Worm (Caenorhabditis elegans) whole organism, late embryonic: Measurements from ENCODE around the gene cyb-2.1.

Experiments
- C08G9.2 ChIP-seq: sonication (generic microtip); optimal IDR thresholded peaks from 2 replicates; lab custom pipeline; 2016; ENCODE audit warnings: mild to moderate bottlenecking, missing genetic modification characterization, moderate library complexity, missing compliant biosample characterization
- K09A11.1 ChIP-seq: sonication (generic microtip); optimal IDR thresholded peaks from 2 replicates; lab custom pipeline; 2017; ENCODE audit warnings: antibody characterized with exemption, mild to moderate bottlenecking, missing genetic modification characterization, missing compliant biosample characterization; ENCODE audit not compliant: insufficient read depth
- T23F11.4 ChIP-seq: fragments of 200-800 bp; sonication (Bioruptor generic); optimal IDR thresholded peaks from 2 replicates; lab custom pipeline; 2018; ENCODE audit warnings: mild to moderate bottlenecking, missing genetic modification characterization, missing compliant biosample characterization
- Y22D7AL.16 ChIP-seq: sonication (generic microtip); optimal IDR thresholded peaks from 2 replicates; lab custom pipeline; 2016; ENCODE audit warnings: missing genetic modification characterization, missing compliant biosample characterization
- ahr-1 ChIP-seq: sonication (generic microtip); optimal IDR thresholded peaks from 2 replicates; lab custom pipeline; 2016; ENCODE audit warnings: missing genetic modification characterization, missing compliant biosample characterization
- ama-1 ChIP-seq: fragments of 150-350 bp; optimal IDR thresholded peaks from 2 replicates; lab custom pipeline; 2014
- ceh-14 ChIP-seq: sonication (generic microtip); optimal IDR thresholded peaks from 2 replicates; lab custom pipeline; 2016; ENCODE audit warnings: missing genotype, missing genetic modification characterization, missing compliant biosample characterization
- ceh-19 ChIP-seq: fragments of 200-800 bp; sonication (Bioruptor generic); optimal IDR thresholded peaks from 2 replicates; lab custom pipeline; 2018; ENCODE audit warnings: mild to moderate bottlenecking, missing genetic modification characterization, missing compliant biosample characterization
- ceh-2 ChIP-seq: sonication (generic microtip); optimal IDR thresholded peaks from 2 replicates; lab custom pipeline; 2016; ENCODE audit warnings: missing genotype, missing genetic modification characterization, missing compliant biosample characterization
- ceh-22 ChIP-seq: sonication (generic microtip); optimal IDR thresholded peaks from 2 replicates; lab custom pipeline; 2017; ENCODE audit warnings: missing biosample characterization, missing genetic modification characterization
- ceh-24 ChIP-seq: sonication (generic microtip); optimal IDR thresholded peaks from 2 replicates; lab custom pipeline; 2016; ENCODE audit warnings: mild to moderate bottlenecking, missing genetic modification characterization, missing compliant biosample characterization
- ceh-30 ChIP-seq: fragments of 150-350 bp; optimal IDR thresholded peaks from 2 replicates; lab custom pipeline; 2014; ENCODE audit warnings: missing biosample characterization, missing genetic modification characterization
- ceh-31 ChIP-seq: sonication (generic microtip); optimal IDR thresholded peaks from 2 replicates; lab custom pipeline; 2016; ENCODE audit warnings: missing genetic modification characterization, missing compliant biosample characterization
- ceh-34 ChIP-seq: sonication (generic microtip); optimal IDR thresholded peaks from 2 replicates; lab custom pipeline; 2016; ENCODE audit warnings: mild to moderate bottlenecking, missing genetic modification characterization, missing compliant biosample characterization
- ceh-48 ChIP-seq: sonication (generic microtip); optimal IDR thresholded peaks from 2 replicates; lab custom pipeline; 2016; ENCODE audit warnings: missing genetic modification characterization, inconsistent platforms, missing compliant biosample characterization
- ceh-9 ChIP-seq: sonication (generic microtip); optimal IDR thresholded peaks from 2 replicates; lab custom pipeline; 2016; ENCODE audit warnings: mild to moderate bottlenecking, missing genetic modification characterization, inconsistent platforms, missing compliant biosample characterization
- che-1 ChIP-seq: sonication (generic microtip); optimal IDR thresholded peaks from 2 replicates; lab custom pipeline; 2016; ENCODE audit warnings: mild to moderate bottlenecking, missing genetic modification characterization, missing compliant biosample characterization
- dmd-4 ChIP-seq: sonication (generic microtip); optimal IDR thresholded peaks from 2 replicates; lab custom pipeline; 2016; ENCODE audit warnings: borderline replicate concordance, missing genetic modification characterization, missing compliant biosample characterization
- dve-1 ChIP-seq: sonication (generic microtip); optimal IDR thresholded peaks from 2 replicates; lab custom pipeline; 2017; ENCODE audit warnings: antibody characterized with exemption, mild to moderate bottlenecking, missing genetic modification characterization, missing compliant biosample characterization
- elt-2 ChIP-seq: sonication (generic microtip); optimal IDR thresholded peaks from 2 replicates; lab custom pipeline; 2016; ENCODE audit warnings: missing genetic modification reagents, missing genetic modification characterization, missing compliant biosample characterization
- elt-4 ChIP-seq: sonication (generic microtip); optimal IDR thresholded peaks from 2 replicates; lab custom pipeline; 2016; ENCODE audit warnings: missing genetic modification characterization, missing compliant biosample characterization
- ets-4 ChIP-seq: sonication (generic microtip); optimal IDR thresholded peaks from 2 replicates; lab custom pipeline; 2016; ENCODE audit warnings: missing genetic modification characterization, missing compliant biosample characterization
- eyg-1 ChIP-seq: sonication (generic microtip); optimal IDR thresholded peaks from 2 replicates; lab custom pipeline; 2016; ENCODE audit warnings: missing genotype, missing genetic modification characterization, missing compliant biosample characterization
- fkh-10 ChIP-seq: fragments of 150-350 bp; optimal IDR thresholded peaks from 2 replicates; lab custom pipeline; 2014; ENCODE audit warnings: missing biosample characterization, missing genetic modification reagents, missing genetic modification characterization
- gmeb-2 ChIP-seq: sonication (generic microtip); optimal IDR thresholded peaks from 2 replicates; lab custom pipeline; 2016; ENCODE audit warnings: missing genetic modification characterization, inconsistent platforms, missing compliant biosample characterization
- hlh-30 ChIP-seq: sonication (generic microtip); optimal IDR thresholded peaks from 2 replicates; lab custom pipeline; 2017; ENCODE audit warnings: antibody characterized with exemption, missing genetic modification characterization, missing compliant biosample characterization; ENCODE audit not compliant: insufficient read depth
- lim-6 ChIP-seq: sonication (generic microtip); optimal IDR thresholded peaks from 2 replicates; lab custom pipeline; 2016; ENCODE audit warnings: missing genetic modification characterization, missing compliant biosample characterization
- mec-3 ChIP-seq: sonication (generic microtip); optimal IDR thresholded peaks from 2 replicates; lab custom pipeline; 2016; ENCODE audit warnings: borderline replicate concordance, missing genetic modification characterization, missing compliant biosample characterization
- nfya-1 ChIP-seq: sonication (generic microtip); optimal IDR thresholded peaks from 2 replicates; lab custom pipeline; 2017; ENCODE audit warnings: missing genetic modification characterization, mild to moderate bottlenecking, missing compliant biosample characterization, antibody characterized with exemption, moderate library complexity
- nhr-11 ChIP-seq: fragments of 150-350 bp; optimal IDR thresholded peaks from 2 replicates; lab custom pipeline; 2014; ENCODE audit warnings: missing biosample characterization, missing genetic modification characterization
- nhr-232 ChIP-seq: sonication (generic microtip); optimal IDR thresholded peaks from 2 replicates; lab custom pipeline; 2016; ENCODE audit warnings: missing genetic modification characterization, missing compliant biosample characterization
- odd-2 ChIP-seq: sonication (generic microtip); optimal IDR thresholded peaks from 2 replicates; lab custom pipeline; 2017; ENCODE audit warnings: antibody characterized with exemption, mild to moderate bottlenecking, missing genetic modification characterization, missing compliant biosample characterization
- pag-3 ChIP-seq: sonication (generic microtip); optimal IDR thresholded peaks from 2 replicates; lab custom pipeline; 2016; ENCODE audit warnings: missing compliant biosample characterization, missing genetic modification characterization, borderline replicate concordance
- pat-9 ChIP-seq: fragments of 200-800 bp; sonication (Bioruptor generic); optimal IDR thresholded peaks from 2 replicates; lab custom pipeline; 2018; ENCODE audit warnings: mild to moderate bottlenecking, missing genetic modification characterization, moderate library complexity, missing compliant biosample characterization
- pax-1 ChIP-seq: fragments of 150-350 bp; optimal IDR thresholded peaks from 2 replicates; lab custom pipeline; 2014; ENCODE audit warnings: missing biosample characterization, missing genetic modification characterization
- pha-2 ChIP-seq: sonication (generic microtip); optimal IDR thresholded peaks from 2 replicates; lab custom pipeline; 2017; ENCODE audit warnings: mild to moderate bottlenecking, missing genetic modification characterization, missing compliant biosample characterization
- pha-4 ChIP-seq: fragments of 150-350 bp; optimal IDR thresholded peaks from 2 replicates; lab custom pipeline; 2018; ENCODE audit warnings: missing biosample characterization, missing genetic modification reagents, missing genetic modification characterization
- pqm-1 ChIP-seq: sonication (generic microtip); optimal IDR thresholded peaks from 2 replicates; lab custom pipeline; 2016; ENCODE audit warnings: missing genetic modification characterization, missing compliant biosample characterization
- pros-1 ChIP-seq: fragments of 150-350 bp; optimal IDR thresholded peaks from 2 replicates; lab custom pipeline; 2014; ENCODE audit warnings: missing biosample characterization, missing genetic modification reagents, missing genetic modification characterization
- ref-2 ChIP-seq: sonication (generic microtip); optimal IDR thresholded peaks from 2 replicates; lab custom pipeline; 2016; ENCODE audit warnings: missing genetic modification characterization, missing compliant biosample characterization
- sox-2 ChIP-seq: fragments of 200-800 bp; sonication (Bioruptor generic); IDR thresholded peaks from 2 replicates; pipeline ENCODE4 v1.3.6; 2022; ENCODE audit warnings: missing genetic modification reagents, missing genetic modification characterization, missing compliant biosample characterization
- sox-4 ChIP-seq: sonication (generic microtip); optimal IDR thresholded peaks from 2 replicates; lab custom pipeline; 2017; ENCODE audit warnings: mild to moderate bottlenecking, missing genetic modification characterization, inconsistent platforms, missing compliant biosample characterization
- syd-9 ChIP-seq: sonication (generic microtip); optimal IDR thresholded peaks from 2 replicates; lab custom pipeline; 2016; ENCODE audit warnings: mild to moderate bottlenecking, missing genetic modification characterization, moderate library complexity, missing compliant biosample characterization
- tbx-2 ChIP-seq: sonication (generic microtip); optimal IDR thresholded peaks from 2 replicates; lab custom pipeline; 2016; ENCODE audit warnings: missing genetic modification characterization, missing compliant biosample characterization
- tbx-7 ChIP-seq: sonication (generic microtip); optimal IDR thresholded peaks from 2 replicates; lab custom pipeline; 2016; ENCODE audit warnings: missing genotype, missing genetic modification characterization, missing compliant biosample characterization
- ttx-3 ChIP-seq: sonication (generic microtip); optimal IDR thresholded peaks from 2 replicates; lab custom pipeline; 2016; ENCODE audit warnings: missing genetic modification reagents, missing genetic modification characterization, missing compliant biosample characterization
- unc-3 ChIP-seq, 2 experiments: fragments of 200-800 bp in 1 of 2; sonication (Bioruptor generic) in 1 of 2; sonication (generic microtip) in 1 of 2; conservative IDR thresholded peaks in 1 of 2; optimal IDR thresholded peaks in 1 of 2; 2 replicates each; pipeline versions ENCODE4 v1.3.6 to Lab custom; 2016 to 2022; ENCODE audit warnings: missing compliant biosample characterization in 2 of 2, missing genetic modification characterization in 2 of 2, missing genetic modification reagents in 1 of 2
- unc-42 ChIP-seq: sonication (generic microtip); optimal IDR thresholded peaks from 2 replicates; lab custom pipeline; 2016; ENCODE audit warnings: missing genotype, missing genetic modification characterization, missing compliant biosample characterization
- unc-55 ChIP-seq: sonication (generic microtip); optimal IDR thresholded peaks from 2 replicates; lab custom pipeline; 2017; ENCODE audit warnings: missing biosample characterization, missing genetic modification reagents, missing genetic modification characterization
- zip-5 ChIP-seq: sonication (generic microtip); optimal IDR thresholded peaks from 2 replicates; lab custom pipeline; 2016; ENCODE audit warnings: missing genetic modification characterization, missing compliant biosample characterization
- ztf-16 ChIP-seq: sonication (generic microtip); optimal IDR thresholded peaks from 2 replicates; lab custom pipeline; 2017; ENCODE audit warnings: missing genetic modification characterization, missing compliant biosample characterization

The cyb-2.1 gene

DNA sequence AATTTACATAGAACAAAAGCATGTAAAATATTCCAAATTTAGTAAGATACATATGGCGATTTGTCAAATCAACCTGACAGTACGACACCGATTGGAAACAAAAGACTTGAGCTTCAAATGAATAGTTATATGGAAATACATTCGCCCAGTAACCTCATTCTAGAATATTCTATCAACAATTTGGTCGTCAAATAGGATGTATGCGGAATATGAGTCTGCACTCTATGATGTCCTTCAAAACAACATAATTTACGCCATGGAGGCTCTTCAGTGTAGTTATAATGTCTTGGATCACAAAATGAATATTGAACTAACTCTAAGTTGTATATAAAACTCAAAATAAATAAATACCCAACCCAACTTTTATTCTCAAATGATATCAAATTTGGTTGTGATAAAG is 40.9 kb downstream of the cyb-2.1 start:
- peak; percentile 6 for TF ChIP-seq unc-55 (GFP tag; lab: Kevin White, UChicago)
- no peak for TF ChIP-seq lim-6
- TF ChIP-seq, all 69 proteins: peak for 1

DNA sequence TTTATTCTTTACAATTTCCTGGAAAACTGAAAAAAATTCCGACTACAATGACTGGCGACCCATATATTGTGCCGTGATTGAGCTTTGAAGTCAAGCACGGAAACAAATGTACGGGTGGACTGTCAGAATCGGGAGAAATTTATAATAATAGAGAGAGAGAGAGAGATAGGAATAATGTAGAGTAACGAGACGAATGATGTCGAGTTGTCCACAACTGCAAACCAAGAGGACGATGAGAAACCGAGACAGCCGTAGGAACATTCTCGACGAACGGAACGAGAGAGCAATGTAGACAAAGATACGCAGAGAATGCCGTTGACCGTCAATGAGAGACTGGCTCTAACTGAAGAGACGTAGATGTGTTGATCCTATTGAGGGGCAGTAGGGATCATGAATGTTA is 41.8 kb downstream of the cyb-2.1 start:
- TF ChIP-seq ets-4 (tag; lab: Kevin White, UChicago) (peak; percentile 33), che-1 (no peak), Y22D7AL.16 (tag; lab: Kevin White, UChicago) (no peak), nhr-232 (no peak), ceh-19 (GFP tag; lab: Kevin White, UChicago) (no peak), nfya-1 (tag; lab: Kevin White, UChicago) (peak; percentile 77), unc-3 (GFP tag; conservative IDR thresholded peaks at IDR 0.05; lab: Robert Waterston, UW) (no peak), unc-3 (tag; optimal IDR thresholded peaks at IDR 0.05; lab: Kevin White, UChicago) (no peak), elt-2 (tag; lab: Kevin White, UChicago) (peak; percentile 21), ceh-24 (no peak), sox-4 (tag; lab: Kevin White, UChicago) (no peak), ceh-30 (tag; lab: Kevin White, UChicago) (no peak), nhr-11 (tag; lab: Kevin White, UChicago) (no peak), T23F11.4 (peak; percentile 11), tbx-7 (tag; lab: Kevin White, UChicago) (no peak), ceh-2 (tag; lab: Kevin White, UChicago) (peak; percentile 26), ceh-48 (tag; lab: Kevin White, UChicago) (no peak), ahr-1 (tag; lab: Kevin White, UChicago) (no peak), pqm-1 (tag; lab: Kevin White, UChicago) (no peak), syd-9 (peak; percentile 27), pag-3 (tag; lab: Kevin White, UChicago) (no peak), ceh-9 (no peak), hlh-30 (tag; lab: Kevin White, UChicago) (peak; percentile 26), mec-3 (tag; lab: Kevin White, UChicago) (no peak), pha-2 (tag; lab: Kevin White, UChicago) (no peak), pros-1 (tag; lab: Kevin White, UChicago) (peak; percentile 77), eyg-1 (tag; lab: Kevin White, UChicago) (no peak), unc-42 (no peak), dmd-4 (no peak), zip-5 (tag; lab: Kevin White, UChicago) (no peak), pax-1 (peak; percentile 77), ceh-31 (peak; percentile 79), pat-9 (no peak), elt-4 (no peak), ref-2 (tag; lab: Kevin White, UChicago) (peak; percentile 66), ceh-14 (tag; lab: Kevin White, UChicago) (no peak), ceh-34 (tag; lab: Kevin White, UChicago) (peak; percentile 51), ama-1 (lab: Kevin White, UChicago) (peak; percentile 69), dve-1 (tag; lab: Kevin White, UChicago) (peak; percentile 6), ztf-16 (tag; lab: Kevin White, UChicago) (peak; percentile 30), sox-2 (GFP tag; lab: Robert Waterston, UW) (0 out of 2 replicates have a peak, but pooled peaks have one; percentile 23), tbx-2 (tag; lab: Kevin White, UChicago) (peak; percentile 53), ceh-22 (tag; lab: Kevin White, UChicago) (no peak), ttx-3 (tag; lab: Kevin White, UChicago) (peak; percentile 20), C08G9.2 (tag; lab: Kevin White, UChicago) (peak; percentile 39), K09A11.1 (tag; lab: Kevin White, UChicago) (peak; percentile 37), odd-2 (tag; lab: Kevin White, UChicago) (no peak), pha-4 (no peak), unc-55 (GFP tag; lab: Kevin White, UChicago) (peak; percentile 92), fkh-10 (no peak), gmeb-2 (tag; lab: Kevin White, UChicago) (no peak)
